Worm (Caenorhabditis elegans) whole organism, dauer: ENCODE results near the gene F38A1.8.

Experiments used
- unc-62 ChIP-seq: sonication (generic microtip); optimal IDR thresholded peaks from 2 replicates; lab custom pipeline; 2017; ENCODE audit warnings: missing biosample characterization, missing genetic modification reagents, missing genetic modification characterization

Gene F38A1.8

ce11 chrIV:1246762-1247436 is 7.2 kb upstream of the F38A1.8 start, which contains the start of the genes clec-165 and F38A1.11:
Gene clec-165, minus strand, starts transcription at chrIV:1246886.
Gene F38A1.11, plus strand, starts transcription at chrIV:1247386.
- no peak for TF ChIP-seq unc-62 (GFP tag; lab: Kevin White, UChicago)

- no peak for TF ChIP-seq unc-62 (GFP tag; lab: Kevin White, UChicago)
These were observed 5.6 kb upstream of the F38A1.8 start, which contains the start of gene F38A1.9 for ce11 chrIV:1245244-1245643. Gene F38A1.9, minus strand, starts transcription at chrIV:1245344.

DNA sequence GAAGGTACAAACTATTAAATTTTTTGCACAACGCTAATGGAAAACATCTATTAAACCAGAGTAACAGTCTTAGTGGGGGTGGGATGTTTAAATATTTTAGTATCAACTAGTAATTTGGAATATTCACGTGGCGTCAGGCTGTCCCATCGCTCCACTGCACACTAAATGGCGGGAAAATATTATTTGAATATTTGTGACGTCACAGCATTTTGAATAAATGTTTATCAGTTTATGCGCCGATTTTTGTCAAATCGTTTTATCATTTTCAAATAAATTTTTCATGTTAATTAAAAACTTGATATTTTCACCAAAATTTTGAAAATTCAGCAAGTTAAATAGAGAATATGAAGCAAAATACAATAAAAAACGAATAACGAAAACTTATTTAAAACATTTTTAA is 3.6 kb upstream of the F38A1.8 start, which contains the start of gene F38A1.15:
Gene F38A1.15 (minus strand): TSS at position 101 of the 400 bp plus-strand sequence.
- no peak for TF ChIP-seq unc-62 (GFP tag; lab: Kevin White, UChicago)

- no peak for TF ChIP-seq unc-62 (GFP tag; lab: Kevin White, UChicago)
These were observed 1.5 kb downstream of the F38A1.8 start for ce11 chrIV:1238147-1238546.

- TF ChIP-seq unc-62 (GFP tag; lab: Kevin White, UChicago), result no peak
These were observed 3.9 kb downstream of the F38A1.8 start for ce11 chrIV:1235785-1236184.

- no peak for TF ChIP-seq unc-62 (GFP tag; lab: Kevin White, UChicago)
These were observed 4.9 kb downstream of the F38A1.8 start for ce11 chrIV:1234780-1235179.

DNA sequence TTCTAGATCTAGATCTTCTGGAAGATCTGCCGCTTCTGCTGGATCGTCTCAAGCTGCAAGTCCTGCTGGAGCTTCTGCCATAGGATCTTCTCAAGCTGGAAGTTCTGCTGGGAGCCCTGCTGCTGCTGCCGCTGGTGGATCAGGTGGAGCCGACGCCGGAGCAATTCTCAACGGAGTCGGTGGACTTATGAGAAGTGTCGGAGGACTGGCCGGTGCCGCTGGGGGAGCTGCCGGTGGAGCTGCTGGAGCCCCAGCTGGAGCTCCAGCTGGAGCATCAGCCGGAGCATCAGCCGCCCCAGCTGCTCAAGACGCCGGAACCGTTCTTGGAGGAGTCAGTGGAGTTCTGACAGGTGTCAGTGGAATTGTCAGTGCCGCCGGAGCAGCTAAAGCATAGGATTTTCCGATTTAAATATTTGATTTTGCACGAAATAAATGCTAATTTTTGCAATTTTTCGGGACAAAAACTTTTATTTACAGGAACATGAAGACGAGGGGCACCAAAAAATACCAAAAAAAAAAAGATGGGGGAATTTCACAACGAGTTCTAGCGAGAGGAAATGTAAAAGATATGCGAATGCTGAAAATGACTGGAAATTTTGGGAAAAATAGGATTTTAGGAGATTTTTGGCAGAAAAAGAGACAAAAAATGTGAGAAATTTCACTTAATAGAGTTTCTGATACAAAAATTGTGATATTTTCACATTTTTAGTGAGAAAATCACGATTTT is 7.1 kb downstream of the F38A1.8 start:
- no peak for TF ChIP-seq unc-62 (GFP tag; lab: Kevin White, UChicago)

ce11 chrIV:1231589-1231988 is 8.1 kb downstream of the F38A1.8 start, which contains the start of gene W09G12.6:
Gene W09G12.6, plus strand, starts transcription at chrIV:1231889.
- TF ChIP-seq unc-62 (GFP tag; lab: Kevin White, UChicago), result no peak

ce11 chrIV:1228675-1229130 is 10.9 kb downstream of the F38A1.8 start, which contains the start of gene W09G12.7:
Gene W09G12.7, plus strand, starts transcription at chrIV:1229080.
- no peak for TF ChIP-seq unc-62 (GFP tag; lab: Kevin White, UChicago)

DNA sequence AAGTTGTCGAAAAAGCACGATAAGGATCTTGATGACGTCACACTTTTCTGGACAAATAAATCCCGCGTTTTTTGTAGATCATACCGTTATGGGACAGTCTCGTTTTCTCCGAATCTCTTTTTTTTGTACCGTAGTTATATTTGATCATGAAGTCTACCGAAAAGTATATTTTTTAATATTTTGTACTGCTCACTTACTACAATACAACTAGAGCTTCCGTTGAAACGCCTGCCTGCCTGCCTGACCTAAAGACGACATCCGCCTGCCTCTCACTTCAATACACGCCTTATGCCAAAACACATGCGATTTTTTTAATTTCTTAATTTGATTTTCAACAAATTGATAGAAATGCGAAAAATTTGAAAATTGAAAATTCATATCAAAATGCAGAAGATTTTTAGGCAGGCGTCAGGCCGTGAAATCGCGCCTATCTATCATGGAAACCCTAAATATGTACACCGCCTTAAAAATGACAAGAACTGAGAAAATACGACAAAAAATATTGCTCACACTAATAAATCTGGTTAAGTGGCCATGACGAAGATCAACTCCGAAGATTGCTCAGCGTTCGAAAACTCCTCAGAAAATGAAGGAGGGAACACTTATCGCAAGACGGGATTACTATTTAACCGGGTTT is 13.9 kb downstream of the F38A1.8 start, which contains the start of gene W09G12.8:
Gene W09G12.8 (plus strand): TSS at position 587 of the 637 bp plus-strand sequence.
- no peak for TF ChIP-seq unc-62 (GFP tag; lab: Kevin White, UChicago)

- no peak for TF ChIP-seq unc-62 (GFP tag; lab: Kevin White, UChicago)
These were observed 14.9 kb downstream of the F38A1.8 start for ce11 chrIV:1224781-1225180.

DNA sequence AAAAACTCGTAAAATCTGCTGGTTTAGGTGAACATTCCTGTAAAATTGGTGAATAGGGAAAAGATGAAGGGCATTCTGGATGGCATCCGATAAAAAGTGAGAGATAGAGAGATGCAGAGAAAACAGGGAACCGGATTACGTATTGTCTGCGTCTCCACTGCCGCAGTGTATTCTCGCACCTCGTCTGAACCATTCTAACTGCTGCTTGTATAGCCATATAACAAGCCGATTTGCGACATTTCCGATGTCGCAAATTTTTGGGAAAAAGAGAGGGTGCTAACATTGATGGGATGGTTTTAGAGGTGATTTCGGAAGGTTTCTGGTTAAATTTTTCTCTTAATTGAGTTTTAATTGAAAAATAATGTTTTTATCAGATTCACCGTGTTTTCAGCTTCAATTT is 18.5 kb downstream of the F38A1.8 start, which contains the start of gene W09G12.10:
Gene W09G12.10 (minus strand): TSS at position 121 of the 400 bp plus-strand sequence.
- no peak for TF ChIP-seq unc-62 (GFP tag; lab: Kevin White, UChicago)

ce11 chrIV:1216290-1216689 is 23.4 kb downstream of the F38A1.8 start, which contains the start of gene W09G12.9:
Gene W09G12.9, plus strand, starts transcription at chrIV:1216590.
- no peak for TF ChIP-seq unc-62 (GFP tag; lab: Kevin White, UChicago)

- no peak for TF ChIP-seq unc-62 (GFP tag; lab: Kevin White, UChicago)
These were observed 24.1 kb downstream of the F38A1.8 start for ce11 chrIV:1215536-1215935.

- TF ChIP-seq unc-62 (GFP tag; lab: Kevin White, UChicago), result no peak
These were observed 26.5 kb downstream of the F38A1.8 start for ce11 chrIV:1213192-1213591.
